Worm (Caenorhabditis elegans) whole organism, midembryonic: ENCODE data around the gene ucr-2.2.

ENCODE experiments used
- T22C8.4 ChIP-seq: fragments of 200-800 bp; sonication (Bioruptor generic); IDR thresholded peaks from 2 replicates; pipeline ENCODE4 v1.3.6; 2022; ENCODE audit warnings: missing genetic modification characterization, missing compliant biosample characterization
- cog-1 ChIP-seq: sonication (generic microtip); optimal IDR thresholded peaks from 2 replicates; lab custom pipeline; 2016; ENCODE audit warnings: missing genetic modification characterization, missing compliant biosample characterization
- flt-1 ChIP-seq: fragments of 200-800 bp; sonication (Bioruptor generic); IDR thresholded peaks from 2 replicates; pipeline ENCODE4 v1.3.6; 2022; ENCODE audit warnings: missing genetic modification characterization, missing compliant biosample characterization
- klf-2 ChIP-seq: fragments of 200-800 bp; sonication (Bioruptor generic); conservative IDR thresholded peaks from 2 replicates; pipeline ENCODE4 v1.3.6; 2022; ENCODE audit warnings: missing genetic modification reagents, missing genetic modification characterization, missing compliant biosample characterization
- med-1 ChIP-seq: sonication (generic microtip); optimal IDR thresholded peaks from 2 replicates; lab custom pipeline; 2017; ENCODE audit warnings: missing genetic modification characterization, mild to moderate bottlenecking, missing compliant biosample characterization, antibody characterized with exemption, missing genetic modification reagents; ENCODE audit not compliant: insufficient read depth
- ref-1 ChIP-seq: fragments of 200-800 bp; sonication (Bioruptor generic); conservative IDR thresholded peaks from 2 replicates; pipeline ENCODE4 v1.3.6; 2022; ENCODE audit warnings: missing genetic modification reagents, missing genetic modification characterization, missing compliant biosample characterization
- tab-1 ChIP-seq: fragments of 200-800 bp; sonication (Bioruptor generic); IDR thresholded peaks from 2 replicates; pipeline ENCODE4 v1.3.6; 2022; ENCODE audit warnings: missing genetic modification characterization, missing compliant biosample characterization
- ztf-23 ChIP-seq: fragments of 200-800 bp; sonication (Bioruptor generic); IDR thresholded peaks from 2 replicates; pipeline ENCODE4 v1.3.6; 2022; ENCODE audit warnings: missing genetic modification reagents, missing genetic modification characterization, missing compliant biosample characterization
- ztf-29 ChIP-seq: fragments of 200-800 bp; sonication (Bioruptor generic); IDR thresholded peaks from 2 replicates; pipeline ENCODE4 v1.3.6; 2022; ENCODE audit warnings: missing genetic modification reagents, missing genetic modification characterization, missing compliant biosample characterization

ce11 chrX:15126736-15127135, 47.0 kb upstream of the ucr-2.2 start:
- no peak for TF ChIP-seq ref-1 (GFP tag; lab: Robert Waterston, UW)
- TF ChIP-seq klf-2 (GFP tag; lab: Robert Waterston, UW) = no peak
- no peak for TF ChIP-seq T22C8.4 (GFP tag; lab: Robert Waterston, UW)
- no peak for TF ChIP-seq med-1 (GFP tag; lab: Kevin White, UChicago)
- TF ChIP-seq flt-1 (GFP tag; lab: Robert Waterston, UW) = no peak
- TF ChIP-seq ztf-23 (GFP tag; lab: Robert Waterston, UW) = no peak
- TF ChIP-seq tab-1 (GFP tag; lab: Robert Waterston, UW) = no peak
- TF ChIP-seq ztf-29 (GFP tag; lab: Robert Waterston, UW) = no peak
- TF ChIP-seq cog-1 (tag; lab: Kevin White, UChicago) = no peak
